Worm (Caenorhabditis elegans) whole organism, young adult: ENCODE measurements around the gene cyc-2.1.

Experiments used
- B0035.1 ChIP-seq: sonication (generic microtip); optimal IDR thresholded peaks from 2 replicates; lab custom pipeline; 2016; ENCODE audit warnings: missing genetic modification characterization, mild to moderate bottlenecking, missing compliant biosample characterization, missing genotype, missing genetic modification reagents
- B0336.3 ChIP-seq: fragments of 200-800 bp; sonication (Bioruptor generic); IDR thresholded peaks from 2 replicates; pipeline ENCODE4 v1.3.6; 2022; ENCODE audit warnings: missing genetic modification characterization, missing compliant biosample characterization
- D2030.7 ChIP-seq: fragments of 200-800 bp; sonication (Bioruptor generic); IDR thresholded peaks from 2 replicates; pipeline ENCODE4 v1.3.6; 2022; ENCODE audit warnings: missing genetic modification reagents, missing genetic modification characterization, missing compliant biosample characterization
- F33H1.4 ChIP-seq: fragments of 200-800 bp; sonication (Bioruptor generic); IDR thresholded peaks from 2 replicates; pipeline ENCODE4 v1.3.6; 2022; ENCODE audit warnings: missing genetic modification reagents, missing genetic modification characterization, missing compliant biosample characterization
- F39B2.1 ChIP-seq: fragments of 200-800 bp; sonication (Bioruptor generic); IDR thresholded peaks from 2 replicates; pipeline ENCODE4 v1.3.6; 2022; ENCODE audit warnings: missing genetic modification reagents, missing genetic modification characterization, missing compliant biosample characterization
- F52B5.7 ChIP-seq: sonication (generic microtip); optimal IDR thresholded peaks from 2 replicates; lab custom pipeline; 2016; ENCODE audit warnings: mild to moderate bottlenecking, missing genetic modification characterization, missing compliant biosample characterization
- F55B11.4 ChIP-seq: sonication (generic microtip); optimal IDR thresholded peaks from 2 replicates; lab custom pipeline; 2016; ENCODE audit warnings: missing compliant biosample characterization, missing genetic modification characterization, borderline replicate concordance; ENCODE audit not compliant: insufficient read depth
- K11D2.4 ChIP-seq: fragments of 200-800 bp; sonication (Bioruptor generic); IDR thresholded peaks from 2 replicates; pipeline ENCODE4 v1.3.6; 2022; ENCODE audit warnings: missing genetic modification reagents, missing genetic modification characterization, missing compliant biosample characterization
- Y53G8AR.9 ChIP-seq: fragments of 200-800 bp; sonication (Bioruptor generic); conservative IDR thresholded peaks from 2 replicates; pipeline ENCODE4 v1.3.6; 2022; ENCODE audit warnings: missing genetic modification reagents, missing genetic modification characterization, missing compliant biosample characterization
- Y95B8A.8 ChIP-seq: fragments of 200-800 bp; sonication (Bioruptor generic); IDR thresholded peaks from 2 replicates; pipeline ENCODE4 v1.3.6; 2022; ENCODE audit warnings: missing genetic modification reagents, missing genetic modification characterization, missing compliant biosample characterization
- athp-1 ChIP-seq: sonication (generic microtip); optimal IDR thresholded peaks from 2 replicates; lab custom pipeline; 2017; ENCODE audit warnings: mild to moderate bottlenecking, missing genetic modification characterization, missing compliant biosample characterization
- bed-1 ChIP-seq: fragments of 200-800 bp; sonication (Bioruptor generic); IDR thresholded peaks from 2 replicates; pipeline ENCODE4 v1.3.6; 2022; ENCODE audit warnings: missing genetic modification reagents, missing genetic modification characterization, missing compliant biosample characterization
- bed-2 ChIP-seq: fragments of 200-800 bp; sonication (Bioruptor generic); IDR thresholded peaks from 2 replicates; pipeline ENCODE4 v1.3.6; 2022; ENCODE audit warnings: missing genetic modification reagents, missing genetic modification characterization, missing compliant biosample characterization
- ceh-100 ChIP-seq: fragments of 200-800 bp; sonication (Bioruptor generic); IDR thresholded peaks from 2 replicates; pipeline ENCODE4 v1.3.6; 2022; ENCODE audit warnings: missing genetic modification reagents, missing genetic modification characterization, missing compliant biosample characterization
- ceh-27 ChIP-seq: fragments of 200-800 bp; sonication (Bioruptor generic); optimal IDR thresholded peaks from 2 replicates; lab custom pipeline; 2018; ENCODE audit warnings: mild to moderate bottlenecking, missing genetic modification characterization, moderate library complexity, missing compliant biosample characterization
- ceh-40 ChIP-seq: fragments of 200-800 bp; sonication (Bioruptor generic); IDR thresholded peaks from 2 replicates; pipeline ENCODE4 v1.3.6; 2022; ENCODE audit warnings: missing genetic modification characterization, missing compliant biosample characterization
- ceh-91 ChIP-seq: fragments of 200-800 bp; sonication (Bioruptor generic); IDR thresholded peaks from 2 replicates; pipeline ENCODE4 v1.3.6; 2022; ENCODE audit warnings: missing genetic modification reagents, missing genetic modification characterization, missing compliant biosample characterization
- die-1 ChIP-seq: sonication (generic microtip); optimal IDR thresholded peaks from 2 replicates; lab custom pipeline; 2016; ENCODE audit warnings: missing genotype, mild to moderate bottlenecking, missing genetic modification characterization, missing compliant biosample characterization
- dox-1 ChIP-seq: fragments of 200-800 bp; sonication (Bioruptor generic); IDR thresholded peaks from 2 replicates; pipeline ENCODE4 v1.3.6; 2022; ENCODE audit warnings: missing genetic modification reagents, missing genetic modification characterization, missing compliant biosample characterization
- dpl-1 ChIP-seq: fragments of 150-350 bp; optimal IDR thresholded peaks from 2 replicates; lab custom pipeline; 2014; ENCODE audit warnings: missing biosample characterization, missing genetic modification reagents, missing genetic modification characterization
- egl-18 ChIP-seq: fragments of 200-800 bp; sonication (Bioruptor generic); IDR thresholded peaks from 2 replicates; pipeline ENCODE4 v1.3.6; 2022; ENCODE audit warnings: missing genetic modification reagents, missing genetic modification characterization, missing compliant biosample characterization
- egrh-3 ChIP-seq: fragments of 200-800 bp; sonication (Bioruptor generic); IDR thresholded peaks from 2 replicates; pipeline ENCODE4 v1.3.6; 2022; ENCODE audit warnings: missing genetic modification reagents, missing genetic modification characterization, missing compliant biosample characterization
- ets-4 ChIP-seq: fragments of 200-800 bp; sonication (Bioruptor generic); optimal IDR thresholded peaks from 2 replicates; lab custom pipeline; 2018; ENCODE audit warnings: mild to moderate bottlenecking, missing genetic modification characterization, missing compliant biosample characterization
- gei-17 ChIP-seq: fragments of 200-800 bp; sonication (Bioruptor generic); optimal IDR thresholded peaks from 2 replicates; lab custom pipeline; 2018; ENCODE audit warnings: mild to moderate bottlenecking, missing genetic modification characterization, missing compliant biosample characterization
- hlh-12 ChIP-seq: sonication (generic microtip); optimal IDR thresholded peaks from 2 replicates; lab custom pipeline; 2016; ENCODE audit warnings: missing genetic modification characterization, missing compliant biosample characterization
- hmg-1.2 ChIP-seq: fragments of 200-800 bp; sonication (Bioruptor generic); IDR thresholded peaks from 2 replicates; pipeline ENCODE4 v1.3.6; 2022; ENCODE audit warnings: missing genetic modification reagents, missing genetic modification characterization, missing compliant biosample characterization
- hrde-1 ChIP-seq: sonication (generic microtip); optimal IDR thresholded peaks from 2 replicates; lab custom pipeline; 2016; ENCODE audit warnings: missing genetic modification characterization, mild to moderate bottlenecking, missing compliant biosample characterization, moderate library complexity, missing genotype, missing genetic modification reagents, borderline replicate concordance
- hsf-1 ChIP-seq: fragments of 200-800 bp; sonication (Bioruptor generic); IDR thresholded peaks from 2 replicates; pipeline ENCODE4 v1.3.6; 2022; ENCODE audit warnings: missing genetic modification reagents, missing genetic modification characterization, missing compliant biosample characterization
- lin-54 ChIP-seq: fragments of 200-800 bp; sonication (Bioruptor generic); optimal IDR thresholded peaks from 2 replicates; lab custom pipeline; 2018; ENCODE audit warnings: mild to moderate bottlenecking, missing genetic modification characterization, missing compliant biosample characterization
- lsl-1 ChIP-seq: fragments of 200-800 bp; sonication (Bioruptor generic); optimal IDR thresholded peaks from 2 replicates; lab custom pipeline; 2018; ENCODE audit warnings: mild to moderate bottlenecking, missing genetic modification characterization, moderate library complexity, missing compliant biosample characterization
- lsy-27 ChIP-seq: sonication (generic microtip); optimal IDR thresholded peaks from 2 replicates; lab custom pipeline; 2017; ENCODE audit warnings: missing genetic modification characterization, mild to moderate bottlenecking, missing compliant biosample characterization, antibody characterized with exemption, missing genotype, borderline replicate concordance; ENCODE audit not compliant: insufficient read depth
- madf-6 ChIP-seq: fragments of 200-800 bp; sonication (Bioruptor generic); IDR thresholded peaks from 2 replicates; pipeline ENCODE4 v1.3.6; 2022; ENCODE audit warnings: missing genetic modification reagents, missing genetic modification characterization, missing compliant biosample characterization
- mel-28 ChIP-seq: sonication (generic microtip); optimal IDR thresholded peaks from 2 replicates; lab custom pipeline; 2016; ENCODE audit warnings: borderline replicate concordance, mild to moderate bottlenecking, missing genetic modification characterization, missing compliant biosample characterization
- nhr-120 ChIP-seq: fragments of 200-800 bp; sonication (Bioruptor generic); IDR thresholded peaks from 2 replicates; pipeline ENCODE4 v1.3.6; 2022; ENCODE audit warnings: missing genetic modification characterization, missing compliant biosample characterization
- nhr-179 ChIP-seq: sonication (generic microtip); optimal IDR thresholded peaks from 2 replicates; lab custom pipeline; 2016; ENCODE audit warnings: mild to moderate bottlenecking, missing genetic modification characterization, missing compliant biosample characterization
- nhr-90 ChIP-seq: sonication (generic microtip); optimal IDR thresholded peaks from 2 replicates; lab custom pipeline; 2016; ENCODE audit warnings: missing genotype, mild to moderate bottlenecking, missing genetic modification characterization, missing compliant biosample characterization
- rec-8 ChIP-seq, 2 experiments: sonication (generic microtip); optimal IDR thresholded peaks; 2 replicates each; lab custom pipeline; 2016; ENCODE audit warnings: mild to moderate bottlenecking in 2 of 2, missing genetic modification characterization in 2 of 2, missing genetic modification reagents in 2 of 2, missing genotype in 2 of 2, missing biosample characterization in 1 of 2, missing compliant biosample characterization in 1 of 2, moderate library complexity in 1 of 2
- repo-1 ChIP-seq: sonication (generic microtip); optimal IDR thresholded peaks from 2 replicates; lab custom pipeline; 2017; ENCODE audit warnings: mild to moderate bottlenecking, missing genetic modification characterization, missing compliant biosample characterization
- sdz-38 ChIP-seq: sonication (generic microtip); optimal IDR thresholded peaks from 2 replicates; lab custom pipeline; 2016; ENCODE audit warnings: missing genotype, missing genetic modification characterization, missing compliant biosample characterization
- sea-2 ChIP-seq: fragments of 200-800 bp; sonication (Bioruptor generic); IDR thresholded peaks from 2 replicates; pipeline ENCODE4 v1.3.6; 2022; ENCODE audit warnings: missing genetic modification characterization, missing compliant biosample characterization
- snpc-1.3 ChIP-seq: sonication (generic microtip); optimal IDR thresholded peaks from 2 replicates; lab custom pipeline; 2017; ENCODE audit warnings: missing genetic modification characterization, mild to moderate bottlenecking, missing compliant biosample characterization, antibody characterized with exemption, moderate library complexity, missing genotype, missing genetic modification reagents; ENCODE audit not compliant: insufficient read depth
- snpc-3.4 ChIP-seq: sonication (generic microtip); optimal IDR thresholded peaks from 2 replicates; lab custom pipeline; 2017; ENCODE audit warnings: missing genetic modification characterization, mild to moderate bottlenecking, missing compliant biosample characterization, antibody characterized with exemption, moderate library complexity, missing genotype, missing genetic modification reagents
- snpc-4 ChIP-seq, 5 experiments: fragments of 150-350 bp in 1 of 5; sonication (generic microtip) in 4 of 5; optimal IDR thresholded peaks; 2 replicates each; lab custom pipeline; 2014 to 2018; ENCODE audit warnings: missing genetic modification characterization in 5 of 5, missing biosample characterization in 3 of 5, antibody characterized with exemption in 2 of 5, mild to moderate bottlenecking in 2 of 5, missing compliant biosample characterization in 2 of 5, missing genotype in 2 of 5, moderate library complexity in 2 of 5, missing genetic modification reagents in 1 of 5
- somi-1 ChIP-seq: fragments of 200-800 bp; sonication (Bioruptor generic); optimal IDR thresholded peaks from 2 replicates; lab custom pipeline; 2018; ENCODE audit warnings: mild to moderate bottlenecking, missing genetic modification characterization, missing compliant biosample characterization
- unc-130 ChIP-seq: sonication (generic microtip); optimal IDR thresholded peaks from 2 replicates; lab custom pipeline; 2016; ENCODE audit warnings: missing genetic modification reagents, missing genetic modification characterization, missing compliant biosample characterization
- xnd-1 ChIP-seq: sonication (generic microtip); optimal IDR thresholded peaks from 2 replicates; lab custom pipeline; 2016; ENCODE audit warnings: missing genotype, missing genetic modification reagents, missing genetic modification characterization, missing compliant biosample characterization
- zfh-2 ChIP-seq: fragments of 200-800 bp; sonication (Bioruptor generic); conservative IDR thresholded peaks from 2 replicates; pipeline ENCODE4 v1.3.6; 2022; ENCODE audit warnings: missing genetic modification reagents, missing genetic modification characterization, missing compliant biosample characterization
- ztf-18 ChIP-seq: sonication (generic microtip); optimal IDR thresholded peaks from 2 replicates; lab custom pipeline; 2016; ENCODE audit warnings: missing genotype, mild to moderate bottlenecking, missing genetic modification characterization, missing compliant biosample characterization

cyc-2.1 gene

ce11 chrIV:4760378-4761084 lies 11.7 kb upstream of the cyc-2.1 start, which contains the start of the genes memi-1 and cyp-31A3 (continued):
- TF ChIP-seq ets-4 (no peak), madf-6 (GFP tag; lab: Robert Waterston, UW) (peak; percentile 96), ceh-27 (GFP tag; lab: Kevin White, UChicago) (no peak), bed-2 (no peak), athp-1 (tag; lab: Kevin White, UChicago) (no peak), F55B11.4 (no peak), unc-130 (no peak), egl-18 (no peak), D2030.7 (peak; percentile 82), repo-1 (no peak), hlh-12 (tag; lab: Kevin White, UChicago) (no peak), snpc-1.3 (peak; percentile 52), Y95B8A.8 (no peak), lsy-27 (no peak), lin-54 (GFP tag; lab: Kevin White, UChicago) (peak; percentile 85), sdz-38 (no peak), nhr-179 (no peak), die-1 (tag; lab: Kevin White, UChicago) (no peak), ceh-91 (GFP tag; lab: Robert Waterston, UW) (peak; percentile 77), somi-1 (GFP tag; lab: Kevin White, UChicago) (no peak), hrde-1 (no peak), B0336.3 (GFP tag; lab: Robert Waterston, UW) (no peak), gei-17 (GFP tag; lab: Kevin White, UChicago) (no peak), K11D2.4 (GFP tag; lab: Robert Waterston, UW) (no peak), hsf-1 (peak; percentile 99), sea-2 (GFP tag; lab: Robert Waterston, UW) (no peak), Y53G8AR.9 (no peak; the same call in 1 of the 2 replicates), mel-28 (tag; lab: Kevin White, UChicago) (no peak), bed-1 (GFP tag; lab: Robert Waterston, UW) (no peak), dpl-1 (GFP tag; lab: Kevin White, UChicago) (no peak), nhr-120 (GFP tag; lab: Robert Waterston, UW) (no peak)
- TF ChIP-seq, all 124 proteins: peak for 22

ce11 chrIV:4758659-4759058 lies 9.8 kb upstream of the cyc-2.1 start, which contains the start of gene Y17G9B.8:
Y17G9B.8 (minus strand) TSS chrIV:4758840.
- TF ChIP-seq rec-8 (tag; optimal IDR thresholded peaks at IDR 0.05; lab: Kevin White, UChicago), result no peak
- no peak for TF ChIP-seq snpc-4 (GFP tag; optimal IDR thresholded peaks at IDR 0.05; lab: Kevin White, UChicago)
- TF ChIP-seq snpc-4 (tag; optimal IDR thresholded peaks at IDR 0.05; lab: Kevin White, UChicago), result peak in 1 of 4 experiments; percentile 66
- 0 out of 2 replicates have a peak, but pooled peaks have one; percentile 24 for TF ChIP-seq F39B2.1 (GFP tag; lab: Robert Waterston, UW)
- peak; percentile 45 for TF ChIP-seq lin-54 (GFP tag; lab: Kevin White, UChicago)
- TF ChIP-seq snpc-1.3, result peak; percentile 11
- no peak for TF ChIP-seq ceh-100 (GFP tag; lab: Robert Waterston, UW)
- TF ChIP-seq nhr-90 (tag; lab: Kevin White, UChicago), result no peak
- no peak for TF ChIP-seq F52B5.7 (tag; lab: Kevin White, UChicago)
- TF ChIP-seq ceh-40 (GFP tag; lab: Robert Waterston, UW), result no peak
- TF ChIP-seq F33H1.4 (GFP tag; lab: Robert Waterston, UW), result no peak
- TF ChIP-seq B0035.1, result no peak
- no peak for TF ChIP-seq dox-1
- no peak for TF ChIP-seq egrh-3
- TF ChIP-seq snpc-3.4 (tag; lab: Kevin White, UChicago), result peak; percentile 67
- TF ChIP-seq hmg-1.2 (GFP tag; lab: Robert Waterston, UW), result peak; percentile 44; the same call in 1 of the 2 replicates
- peak; percentile 9 for TF ChIP-seq ztf-18 (tag; lab: Kevin White, UChicago)
- TF ChIP-seq zfh-2 (GFP tag; lab: Robert Waterston, UW), result no peak
- TF ChIP-seq xnd-1 (tag; lab: Kevin White, UChicago), result peak; percentile 32
- TF ChIP-seq mel-28 (tag; lab: Kevin White, UChicago), result no peak
- TF ChIP-seq lsl-1 (GFP tag; lab: Kevin White, UChicago), result peak; percentile 23
